Worm (Caenorhabditis elegans): Measurements from ENCODE around the gene cnnm-3.

- no peak for TF ChIP-seq nhr-12 (tag; optimal IDR thresholded peaks at IDR 0.05)
- no peak for TF ChIP-seq nhr-11 (tag; optimal IDR thresholded peaks at IDR 0.05)
- TF ChIP-seq skn-1 (tag; optimal IDR thresholded peaks at IDR 0.05) = no peak
- no peak for TF ChIP-seq nhr-25 (tag; optimal IDR thresholded peaks at IDR 0.05)
- TF ChIP-seq egl-5 (tag; optimal IDR thresholded peaks at IDR 0.05) = no peak
- no peak for TF ChIP-seq tbx-2 (tag; optimal IDR thresholded peaks at IDR 0.05)
- no peak for TF ChIP-seq ceh-82 (tag; optimal IDR thresholded peaks at IDR 0.05)
These were observed 5.6 kb downstream of the cnnm-3 start for ce11 chrX:3040021-3040420.
